Worm (Caenorhabditis elegans) whole organism, mixed stage, embryonic: ENCODE results near the gene hpo-31.

Experiments used
- M03D4.4 ChIP-seq: sonication (generic microtip); optimal IDR thresholded peaks from 2 replicates; lab custom pipeline; 2017; ENCODE audit warnings: mild to moderate bottlenecking, missing genetic modification characterization, missing compliant biosample characterization
- bed-3 ChIP-seq: fragments of 200-800 bp; sonication (Bioruptor generic); optimal IDR thresholded peaks from 3 replicates; lab custom pipeline; 2018; ENCODE audit warnings: mild to moderate bottlenecking, missing genetic modification characterization, moderate library complexity, missing compliant biosample characterization
- blmp-1 ChIP-seq: fragments of 150-350 bp; optimal IDR thresholded peaks from 2 replicates; lab custom pipeline; 2014; ENCODE audit warnings: missing biosample characterization, missing genetic modification characterization
- ceh-39 ChIP-seq: fragments of 150-350 bp; optimal IDR thresholded peaks from 2 replicates; lab custom pipeline; 2014; ENCODE audit warnings: missing biosample characterization, missing genetic modification characterization
- ceh-43 ChIP-seq: fragments of 200-800 bp; sonication (Bioruptor generic); optimal IDR thresholded peaks from 2 replicates; lab custom pipeline; 2018; ENCODE audit warnings: mild to moderate bottlenecking, missing genetic modification characterization, moderate library complexity, missing compliant biosample characterization
- ceh-83 ChIP-seq: fragments of 200-800 bp; sonication (Bioruptor generic); optimal IDR thresholded peaks from 2 replicates; lab custom pipeline; 2018; ENCODE audit warnings: mild to moderate bottlenecking, missing genetic modification characterization, missing compliant biosample characterization
- ces-1 ChIP-seq: fragments of 150-350 bp; optimal IDR thresholded peaks from 2 replicates; lab custom pipeline; 2014; ENCODE audit warnings: missing biosample characterization, missing genetic modification reagents, missing genetic modification characterization
- cnd-1 ChIP-seq: fragments of 200-800 bp; sonication (Bioruptor generic); optimal IDR thresholded peaks from 2 replicates; lab custom pipeline; 2018; ENCODE audit warnings: mild to moderate bottlenecking, missing genetic modification characterization, missing compliant biosample characterization
- drap-1 ChIP-seq: fragments of 200-800 bp; sonication (Bioruptor generic); optimal IDR thresholded peaks from 3 replicates; lab custom pipeline; 2018; ENCODE audit warnings: mild to moderate bottlenecking, missing genetic modification characterization, missing compliant biosample characterization
- elt-1 ChIP-seq: sonication (generic microtip); optimal IDR thresholded peaks from 2 replicates; lab custom pipeline; 2017; ENCODE audit warnings: missing genetic modification characterization, mild to moderate bottlenecking, missing compliant biosample characterization, antibody characterized with exemption, moderate library complexity, borderline replicate concordance; ENCODE audit not compliant: insufficient read depth
- elt-3 ChIP-seq: fragments of 150-350 bp; optimal IDR thresholded peaks from 2 replicates; lab custom pipeline; 2014; ENCODE audit warnings: missing biosample characterization, missing genetic modification characterization
- flh-1 ChIP-seq: fragments of 200-800 bp; sonication (Bioruptor generic); optimal IDR thresholded peaks from 2 replicates; lab custom pipeline; 2018; ENCODE audit warnings: mild to moderate bottlenecking, missing genetic modification characterization, moderate library complexity, missing compliant biosample characterization
- ham-2 ChIP-seq: fragments of 200-800 bp; sonication (Bioruptor generic); optimal IDR thresholded peaks from 2 replicates; lab custom pipeline; 2018; ENCODE audit warnings: mild to moderate bottlenecking, missing genetic modification characterization, missing compliant biosample characterization
- hlh-1 ChIP-seq: fragments of 150-350 bp; optimal IDR thresholded peaks from 2 replicates; lab custom pipeline; 2014; ENCODE audit warnings: missing biosample characterization, missing genetic modification reagents, missing genetic modification characterization
- lin-13 ChIP-seq: fragments of 150-350 bp; optimal IDR thresholded peaks from 2 replicates; lab custom pipeline; 2014; ENCODE audit warnings: missing biosample characterization, missing genetic modification characterization
- lin-32 ChIP-seq: fragments of 200-800 bp; sonication (Bioruptor generic); optimal IDR thresholded peaks from 2 replicates; lab custom pipeline; 2018; ENCODE audit warnings: mild to moderate bottlenecking, missing genetic modification characterization, missing compliant biosample characterization
- lsy-2 ChIP-seq: fragments of 150-350 bp; optimal IDR thresholded peaks from 2 replicates; lab custom pipeline; 2014; ENCODE audit warnings: missing biosample characterization, missing genetic modification characterization
- mab-5 ChIP-seq: fragments of 150-350 bp; optimal IDR thresholded peaks from 2 replicates; lab custom pipeline; 2014; ENCODE audit warnings: missing biosample characterization, missing genetic modification characterization
- mep-1 ChIP-seq: fragments of 150-350 bp; optimal IDR thresholded peaks from 2 replicates; lab custom pipeline; 2017; ENCODE audit warnings: missing biosample characterization, missing genetic modification reagents, missing genetic modification characterization, inconsistent platforms
- mls-2 ChIP-seq: sonication (generic microtip); optimal IDR thresholded peaks from 2 replicates; lab custom pipeline; 2016; ENCODE audit warnings: mild to moderate bottlenecking, missing genetic modification characterization, moderate library complexity, missing compliant biosample characterization
- nhr-12 ChIP-seq: fragments of 150-350 bp; optimal IDR thresholded peaks from 2 replicates; lab custom pipeline; 2014; ENCODE audit warnings: missing biosample characterization, missing genetic modification characterization
- nhr-2 ChIP-seq: fragments of 150-350 bp; optimal IDR thresholded peaks from 2 replicates; lab custom pipeline; 2014; ENCODE audit warnings: missing biosample characterization, missing genetic modification characterization
- nhr-237 ChIP-seq: fragments of 150-350 bp; optimal IDR thresholded peaks from 2 replicates; lab custom pipeline; 2014; ENCODE audit warnings: missing biosample characterization, missing genetic modification characterization
- nhr-28 ChIP-seq: fragments of 150-350 bp; optimal IDR thresholded peaks from 2 replicates; lab custom pipeline; 2014; ENCODE audit warnings: missing biosample characterization, missing genetic modification characterization
- nhr-76 ChIP-seq: sonication (generic microtip); optimal IDR thresholded peaks from 2 replicates; lab custom pipeline; 2017; ENCODE audit warnings: missing biosample characterization, missing genetic modification characterization
- pha-4 ChIP-seq: fragments of 150-350 bp; optimal IDR thresholded peaks from 2 replicates; lab custom pipeline; 2018; ENCODE audit warnings: missing biosample characterization, missing genetic modification reagents, missing genetic modification characterization
- sem-2 ChIP-seq: fragments of 200-800 bp; sonication (Bioruptor generic); optimal IDR thresholded peaks from 2 replicates; lab custom pipeline; 2018; ENCODE audit warnings: mild to moderate bottlenecking, missing genetic modification characterization, missing compliant biosample characterization
- snpc-4 ChIP-seq: fragments of 150-350 bp; optimal IDR thresholded peaks from 2 replicates; lab custom pipeline; 2014; ENCODE audit warnings: missing biosample characterization, missing genetic modification characterization
- sptf-1 ChIP-seq: sonication (generic microtip); optimal IDR thresholded peaks from 2 replicates; lab custom pipeline; 2017; ENCODE audit warnings: mild to moderate bottlenecking, missing genetic modification characterization, moderate library complexity, missing compliant biosample characterization
- tbx-8 ChIP-seq: fragments of 200-800 bp; sonication (Bioruptor generic); optimal IDR thresholded peaks from 2 replicates; lab custom pipeline; 2018; ENCODE audit warnings: mild to moderate bottlenecking, missing genetic modification characterization, moderate library complexity, missing compliant biosample characterization
- unc-120 ChIP-seq: sonication (generic microtip); optimal IDR thresholded peaks from 2 replicates; lab custom pipeline; 2017; ENCODE audit warnings: missing genetic modification characterization, missing compliant biosample characterization; ENCODE audit not compliant: poor library complexity, severe bottlenecking
- unc-39 ChIP-seq: fragments of 150-350 bp; optimal IDR thresholded peaks from 2 replicates; lab custom pipeline; 2014; ENCODE audit warnings: missing biosample characterization, missing genetic modification characterization
- unc-62 ChIP-seq: fragments of 150-350 bp; optimal IDR thresholded peaks from 2 replicates; lab custom pipeline; 2014; ENCODE audit warnings: missing biosample characterization, missing genetic modification reagents, missing genetic modification characterization
- zip-8 ChIP-seq: fragments of 150-350 bp; optimal IDR thresholded peaks from 2 replicates; lab custom pipeline; 2014; ENCODE audit warnings: missing biosample characterization, missing genetic modification characterization
- ztf-11 ChIP-seq: fragments of 150-350 bp; optimal IDR thresholded peaks from 2 replicates; lab custom pipeline; 2014; ENCODE audit warnings: missing biosample characterization, missing genetic modification characterization

Gene hpo-31

ce11 chrV:13808462-13808867 lies 14.4 kb upstream of the hpo-31 start:
- TF ChIP-seq ces-1 (peak; percentile 43), bed-3 (no peak), sptf-1 (peak; percentile 53), unc-120 (peak; percentile 74), elt-3 (no peak), nhr-2 (peak; percentile 76), ceh-43 (GFP tag; lab: Kevin White, UChicago) (no peak), nhr-237 (no peak), ham-2 (GFP tag; lab: Kevin White, UChicago) (peak; percentile 96), M03D4.4 (tag; lab: Kevin White, UChicago) (peak; percentile 45), drap-1 (peak; percentile 9), mls-2 (tag; lab: Kevin White, UChicago) (peak; percentile 75), elt-1 (no peak), zip-8 (tag; lab: Kevin White, UChicago) (peak; percentile 3), nhr-12 (tag; lab: Kevin White, UChicago) (no peak), unc-62 (GFP tag; lab: Kevin White, UChicago) (peak; percentile 56), pha-4 (tag; lab: Kevin White, UChicago) (peak; percentile 64), hlh-1 (tag; lab: Kevin White, UChicago) (peak; percentile 80), cnd-1 (tag; lab: Kevin White, UChicago) (peak; percentile 69), lin-13 (peak; percentile 15), tbx-8 (GFP tag; lab: Kevin White, UChicago) (no peak), blmp-1 (tag; lab: Kevin White, UChicago) (no peak), flh-1 (GFP tag; lab: Kevin White, UChicago) (no peak), nhr-28 (no peak), snpc-4 (tag; lab: Kevin White, UChicago) (no peak), ztf-11 (no peak), ceh-83 (no peak), lin-32 (GFP tag; lab: Kevin White, UChicago) (no peak), sem-2 (GFP tag; lab: Kevin White, UChicago) (no peak), mep-1 (tag; lab: Kevin White, UChicago) (peak; percentile 74), unc-39 (tag; lab: Kevin White, UChicago) (no peak), nhr-76 (tag; lab: Kevin White, UChicago) (no peak), ceh-39 (tag; lab: Kevin White, UChicago) (peak; percentile 78), mab-5 (tag; lab: Kevin White, UChicago) (no peak), lsy-2 (tag; lab: Kevin White, UChicago) (peak; percentile 16)

ce11 chrV:13812330-13812729 lies 10.5 kb upstream of the hpo-31 start:
- TF ChIP-seq lsy-2 (tag; lab: Kevin White, UChicago) (no peak), sem-2 (GFP tag; lab: Kevin White, UChicago) (no peak), nhr-237 (no peak), ces-1 (peak; percentile 89), ceh-39 (tag; lab: Kevin White, UChicago) (no peak), pha-4 (tag; lab: Kevin White, UChicago) (no peak), zip-8 (tag; lab: Kevin White, UChicago) (no peak)

ce11 chrV:13812931-13813330 lies 9.9 kb upstream of the hpo-31 start, which contains the start of gene ceh-24:
TSS of gene ceh-24 (plus strand) at chrV:13813231.
- TF ChIP-seq mab-5 (tag; lab: Kevin White, UChicago) = no peak
- no peak for TF ChIP-seq sptf-1
- TF ChIP-seq ces-1 = no peak
- no peak for TF ChIP-seq unc-62 (GFP tag; lab: Kevin White, UChicago)
- TF ChIP-seq elt-3 = no peak
- TF ChIP-seq unc-39 (tag; lab: Kevin White, UChicago) = no peak
- no peak for TF ChIP-seq snpc-4 (tag; lab: Kevin White, UChicago)
- no peak for TF ChIP-seq M03D4.4 (tag; lab: Kevin White, UChicago)
- TF ChIP-seq unc-120 = no peak
- TF ChIP-seq ceh-83 = no peak
- TF ChIP-seq drap-1 = no peak
- no peak for TF ChIP-seq nhr-76 (tag; lab: Kevin White, UChicago)
- TF ChIP-seq ham-2 (GFP tag; lab: Kevin White, UChicago) = no peak
- TF ChIP-seq zip-8 (tag; lab: Kevin White, UChicago) = no peak
- no peak for TF ChIP-seq nhr-12 (tag; lab: Kevin White, UChicago)
- no peak for TF ChIP-seq nhr-28
- TF ChIP-seq elt-1 = no peak
- no peak for TF ChIP-seq sem-2 (GFP tag; lab: Kevin White, UChicago)
- TF ChIP-seq, all 35 proteins: peak for 0

- no peak for TF ChIP-seq M03D4.4 (tag; lab: Kevin White, UChicago)
- no peak for TF ChIP-seq elt-3
- no peak for TF ChIP-seq nhr-12 (tag; lab: Kevin White, UChicago)
- no peak for TF ChIP-seq blmp-1 (tag; lab: Kevin White, UChicago)
- TF ChIP-seq flh-1 (GFP tag; lab: Kevin White, UChicago) = no peak
- no peak for TF ChIP-seq lsy-2 (tag; lab: Kevin White, UChicago)
- no peak for TF ChIP-seq unc-39 (tag; lab: Kevin White, UChicago)
- TF ChIP-seq mab-5 (tag; lab: Kevin White, UChicago) = no peak
- TF ChIP-seq mep-1 (tag; lab: Kevin White, UChicago) = no peak
- TF ChIP-seq ces-1 = no peak
- TF ChIP-seq drap-1 = no peak
- no peak for TF ChIP-seq elt-1
- TF ChIP-seq unc-120 = no peak
- no peak for TF ChIP-seq ztf-11
- no peak for TF ChIP-seq nhr-28
- no peak for TF ChIP-seq zip-8 (tag; lab: Kevin White, UChicago)
Observed at ce11 chrV:13816877-13817276, 6.0 kb upstream of the hpo-31 start, which contains the start of gene F55B12.2. TSS of gene F55B12.2 (minus strand) at chrV:13816977.
